Worm (Caenorhabditis elegans): ENCODE measurements around the gene exos-9.
A peak's percentile ranks its signal among the peaks of the same experiment; 100 is the strongest.

exos-9 gene

DNA sequence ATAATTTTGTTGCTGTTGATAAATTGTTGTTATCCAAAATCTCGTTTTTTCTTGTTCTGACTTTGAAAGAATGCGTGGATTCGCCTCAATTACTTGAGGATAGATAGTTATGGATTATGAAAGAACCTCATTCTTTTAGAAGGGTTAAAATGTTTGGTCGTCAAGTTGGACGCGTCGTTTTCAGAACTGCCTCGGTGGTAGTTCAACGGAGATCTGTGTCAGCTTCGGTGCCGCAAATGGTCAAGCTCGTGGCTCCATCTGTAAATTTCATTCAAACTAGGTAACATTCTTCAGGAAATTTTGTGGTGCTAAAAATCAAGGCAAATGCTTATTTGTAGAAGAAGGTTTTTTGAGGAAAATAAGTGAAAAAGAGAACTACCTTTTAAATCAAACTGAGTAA is 17.3 kb downstream of the exos-9 start, which contains the start of gene ndab-2 (continued):
- no peak for TF ChIP-seq Y79H2A.3 (GFP tag; conservative IDR thresholded peaks at IDR 0.05)
- no peak for TF ChIP-seq xnd-1 (tag; optimal IDR thresholded peaks at IDR 0.05)
- TF ChIP-seq tbx-9 (tag; optimal IDR thresholded peaks at IDR 0.05; ENCODE audit: borderline replicate concordance), result no peak
- TF ChIP-seq athp-1 (tag; optimal IDR thresholded peaks at IDR 0.05), result peak; percentile 38
- no peak for TF ChIP-seq Y67H2A.10 (GFP tag; conservative IDR thresholded peaks at IDR 0.05)
- TF ChIP-seq hmg-1.2 (GFP tag; IDR thresholded peaks at IDR 0.05), result peak; percentile 30; the same call in 1 of the 2 replicates
- TF ChIP-seq tlf-1 (GFP tag; optimal IDR thresholded peaks at IDR 0.05), result peak; percentile 60
- TF ChIP-seq nhr-27 (tag; optimal IDR thresholded peaks at IDR 0.05), result no peak
- no peak for TF ChIP-seq egrh-3 (GFP tag; IDR thresholded peaks at IDR 0.05)
- TF ChIP-seq Y53F4B.3 (GFP tag; IDR thresholded peaks at IDR 0.05), result no peak
- peak; percentile 87 for TF ChIP-seq madf-3 (GFP tag; IDR thresholded peaks at IDR 0.05)
- TF ChIP-seq F55B11.4 (tag; optimal IDR thresholded peaks at IDR 0.05; ENCODE audit: borderline replicate concordance, insufficient read depth), result no peak
- no peak for TF ChIP-seq efl-1 (GFP tag; optimal IDR thresholded peaks at IDR 0.05)
- no peak for TF ChIP-seq mel-28 (tag; optimal IDR thresholded peaks at IDR 0.05; ENCODE audit: borderline replicate concordance)
- TF ChIP-seq mxl-1 (tag; optimal IDR thresholded peaks at IDR 0.05), result no peak
- peak; percentile 74 for TF ChIP-seq rcor-1 (GFP tag; IDR thresholded peaks at IDR 0.05)
- peak; percentile 82 for TF ChIP-seq ekl-4 (GFP tag; IDR thresholded peaks at IDR 0.05)
- peak; percentile 65 for TF ChIP-seq lin-54 (GFP tag; optimal IDR thresholded peaks at IDR 0.05)
- no peak for TF ChIP-seq lag-1 (GFP tag; IDR thresholded peaks at IDR 0.05)
- no peak for TF ChIP-seq madf-8 (GFP tag; conservative IDR thresholded peaks at IDR 0.05)
- TF ChIP-seq ztf-6 (GFP tag; IDR thresholded peaks at IDR 0.05), result no peak
- peak; percentile 71 for TF ChIP-seq hrde-1 (tag; optimal IDR thresholded peaks at IDR 0.05; ENCODE audit: borderline replicate concordance)
- no peak for TF ChIP-seq pha-4 (tag; optimal IDR thresholded peaks at IDR 0.05)
- peak; percentile 59 for TF ChIP-seq F33H1.4 (GFP tag; IDR thresholded peaks at IDR 0.05)
- peak; percentile 70 for TF ChIP-seq madf-6 (GFP tag; IDR thresholded peaks at IDR 0.05)
- TF ChIP-seq unc-62 (GFP tag; optimal IDR thresholded peaks at IDR 0.05), result no peak
- no peak for TF ChIP-seq F57C9.4 (tag; optimal IDR thresholded peaks at IDR 0.05)
- no peak for TF ChIP-seq snpc-4 (GFP tag; optimal IDR thresholded peaks at IDR 0.05)
- peak in 1 of 4 experiments; percentile 5 for TF ChIP-seq snpc-4 (tag; optimal IDR thresholded peaks at IDR 0.05)
- no peak for TF ChIP-seq snpc-1.3 (tag; optimal IDR thresholded peaks at IDR 0.05; ENCODE audit: insufficient read depth)
- TF ChIP-seq lin-40 (tag; optimal IDR thresholded peaks at IDR 0.05), result no peak
- TF ChIP-seq lin-35 (GFP tag; optimal IDR thresholded peaks at IDR 0.05), result no peak
- no peak for TF ChIP-seq F52B5.7 (tag; optimal IDR thresholded peaks at IDR 0.05)
- TF ChIP-seq ceh-27 (GFP tag; optimal IDR thresholded peaks at IDR 0.05), result no peak
- no peak for TF ChIP-seq zim-3 (tag; optimal IDR thresholded peaks at IDR 0.05)
- TF ChIP-seq ama-1 (optimal IDR thresholded peaks at IDR 0.05), result no peak
- TF ChIP-seq ama-1 (GFP tag; optimal IDR thresholded peaks at IDR 0.05), result peak in 1 of 2 experiments; percentile 73
- TF ChIP-seq nhr-90 (tag; optimal IDR thresholded peaks at IDR 0.05), result no peak
- TF ChIP-seq dox-1 (GFP tag; IDR thresholded peaks at IDR 0.05), result 0 out of 2 replicates have a peak, but pooled peaks have one; percentile 52
- no peak for TF ChIP-seq F22D6.2 (tag; optimal IDR thresholded peaks at IDR 0.05)
- no peak for TF ChIP-seq ztf-22 (GFP tag; optimal IDR thresholded peaks at IDR 0.05)
- no peak for TF ChIP-seq atf-7 (tag; optimal IDR thresholded peaks at IDR 0.05)
- no peak for TF ChIP-seq K12H6.12 (tag; optimal IDR thresholded peaks at IDR 0.05)
- no peak for TF ChIP-seq B0035.1 (tag; optimal IDR thresholded peaks at IDR 0.05)
- no peak for TF ChIP-seq T26A5.8 (tag; optimal IDR thresholded peaks at IDR 0.05)
- TF ChIP-seq fkh-3 (tag; optimal IDR thresholded peaks at IDR 0.05), result no peak
- TF ChIP-seq nhr-120 (GFP tag; IDR thresholded peaks at IDR 0.05), result no peak
- TF ChIP-seq egl-18 (GFP tag; IDR thresholded peaks at IDR 0.05), result no peak
- TF ChIP-seq pbrm-1 (GFP tag; IDR thresholded peaks at IDR 0.05), result peak; percentile 42; the same call in 1 of the 2 replicates
- no peak for TF ChIP-seq ceh-91 (GFP tag; IDR thresholded peaks at IDR 0.05)
